Fruit fly (Drosophila melanogaster) ovary, adult (tissue): ENCODE results near the gene CG12106.

ENCODE experiments used
- CG17801 ChIP-seq: fragments of 200-800 bp; optimal IDR thresholded peaks from 2 replicates; lab custom pipeline; 2019; ENCODE audit warnings: missing biosample characterization, mild to moderate bottlenecking, missing genetic modification characterization, moderate library complexity; ENCODE audit not compliant: partially characterized antibody

The CG12106 gene

dm6 chrX:9193604-9194003 is at the start of gene CG12106:
Gene CG12106 (plus strand): TSS chrX:9193898.
- TF ChIP-seq CG17801, result peak; percentile 70

- peak; percentile 26 for TF ChIP-seq CG17801
Measured at dm6 chrX:9148989-9149522, 44.6 kb upstream of the CG12106 start, which contains the start of the genes fh and Bap111. Gene fh (minus strand): TSS chrX:9149071. Gene Bap111 (plus strand): TSS chrX:9149309.

- peak; percentile 91 for TF ChIP-seq CG17801
Measured at dm6 chrX:9152127-9152598, 41.5 kb upstream of the CG12106 start.

DNA sequence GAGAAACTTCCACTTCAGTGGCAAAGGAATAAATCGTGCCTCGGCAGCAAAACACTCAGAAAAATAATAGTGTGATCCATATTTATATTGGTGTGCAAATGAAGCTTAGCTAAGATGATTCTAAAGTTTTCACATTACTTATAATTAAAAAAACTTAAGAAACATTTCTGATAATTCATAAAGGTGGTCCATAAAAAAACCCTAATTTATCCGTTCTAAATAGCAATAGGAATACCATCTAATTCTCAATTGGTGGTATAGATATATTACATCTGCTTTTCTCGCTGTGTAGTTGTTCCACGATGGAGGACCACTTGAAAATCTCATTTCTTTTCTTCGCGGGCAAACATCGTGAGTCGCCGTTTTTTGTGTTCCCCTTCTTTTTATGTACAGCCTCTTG is 38.6 kb upstream of the CG12106 start:
- TF ChIP-seq CG17801, result peak; percentile 8

- TF ChIP-seq CG17801, result peak; percentile 78
Measured at dm6 chrX:9155715-9156387, 37.8 kb upstream of the CG12106 start.

DNA sequence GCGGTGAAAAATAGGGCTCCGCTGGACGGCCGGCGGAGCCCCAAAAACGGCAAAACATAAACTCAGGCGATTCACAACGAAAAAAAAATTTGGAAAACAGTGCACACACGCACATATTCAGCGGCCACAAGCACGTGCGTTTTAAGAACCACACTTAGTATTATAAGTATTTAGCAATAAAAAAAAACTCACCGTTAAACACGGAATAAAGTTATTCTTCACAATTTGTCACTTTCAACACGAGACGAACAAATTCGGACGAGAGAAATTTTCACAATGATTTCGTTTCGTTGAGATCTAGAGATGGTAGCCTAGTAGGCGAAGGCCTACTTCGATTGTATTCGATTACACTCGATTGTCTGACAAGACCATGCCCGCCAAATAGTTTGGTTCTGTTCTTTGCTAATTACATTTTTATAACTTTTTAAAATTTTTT is 37.3 kb upstream of the CG12106 start, which contains the start of gene His3.3B:
Gene His3.3B (minus strand): TSS at position 282 of the 436 bp plus-strand sequence.
- TF ChIP-seq CG17801, result no peak

- TF ChIP-seq CG17801, result no peak
Measured at dm6 chrX:9158366-9158765, 35.3 kb upstream of the CG12106 start, which contains the start of the genes Ost48 and Dlip1. Gene Ost48 (minus strand): TSS chrX:9158515. Gene Dlip1 (plus strand): TSS chrX:9158622.

dm6 chrX:9159736-9160135 is 34.0 kb upstream of the CG12106 start, which contains the start of gene NdufA3:
Gene NdufA3 (minus strand): TSS chrX:9160052.
- peak; percentile 41 for TF ChIP-seq CG17801

- TF ChIP-seq CG17801, result no peak
Measured at dm6 chrX:9161912-9162311, 31.8 kb upstream of the CG12106 start, which contains the start of the genes Zpr1 and CG44532. Gene Zpr1 (minus strand): TSS chrX:9162090. Gene CG44532 (plus strand): TSS chrX:9162092.

- TF ChIP-seq CG17801, result peak; percentile 74
Measured at dm6 chrX:9163110-9163509, 30.6 kb upstream of the CG12106 start, which contains the start of gene mei-P26. Gene mei-P26 (plus strand): TSS chrX:9163255.

DNA sequence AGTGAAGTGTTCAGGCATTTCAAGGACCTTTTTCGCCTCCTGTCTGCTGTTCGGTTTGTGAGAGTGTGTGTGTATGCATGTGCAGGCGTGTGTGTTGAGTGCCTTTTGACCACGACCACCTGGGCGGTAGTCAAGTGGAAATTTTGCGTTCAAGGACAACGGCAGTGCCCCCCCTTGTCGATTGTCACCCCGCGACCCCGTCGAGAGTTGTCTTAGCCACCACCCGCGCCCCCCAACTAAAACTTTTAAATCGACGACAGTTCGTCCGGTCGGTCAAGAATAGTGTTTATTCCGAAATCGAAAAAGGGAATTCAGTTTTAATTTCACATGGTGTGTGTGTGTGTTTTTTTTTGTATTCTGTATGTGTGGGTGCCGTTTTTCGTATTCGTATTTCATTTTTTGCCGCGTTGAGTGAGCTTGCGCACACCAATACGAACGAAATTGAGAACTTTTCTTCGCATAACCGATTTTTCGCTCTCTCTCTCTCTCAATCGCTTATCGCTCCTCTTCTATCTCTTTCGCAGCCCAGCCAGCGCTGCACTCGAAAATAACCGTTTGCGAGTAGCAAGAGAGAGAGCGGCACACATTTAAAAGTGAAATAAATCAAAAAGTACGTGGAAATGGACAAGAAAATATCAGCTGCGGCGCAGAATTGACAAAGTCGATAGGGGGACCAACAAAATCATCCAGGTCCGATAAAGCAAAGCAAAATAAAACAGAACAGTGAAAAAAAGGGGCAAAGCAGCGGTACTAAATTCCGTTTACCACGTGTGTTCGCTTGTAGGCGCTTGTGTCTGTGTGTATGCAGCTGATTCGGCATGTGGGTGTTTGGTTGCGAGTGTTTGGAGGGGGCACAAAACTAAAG is 29.8 kb upstream of the CG12106 start:
- peak; percentile 67 for TF ChIP-seq CG17801

- no peak for TF ChIP-seq CG17801
Measured at dm6 chrX:9164510-9165506, 28.9 kb upstream of the CG12106 start.

dm6 chrX:9168273-9168672 is 25.4 kb upstream of the CG12106 start:
- TF ChIP-seq CG17801, result no peak

- TF ChIP-seq CG17801, result no peak
Measured at dm6 chrX:9187429-9187828, 6.3 kb upstream of the CG12106 start.

DNA sequence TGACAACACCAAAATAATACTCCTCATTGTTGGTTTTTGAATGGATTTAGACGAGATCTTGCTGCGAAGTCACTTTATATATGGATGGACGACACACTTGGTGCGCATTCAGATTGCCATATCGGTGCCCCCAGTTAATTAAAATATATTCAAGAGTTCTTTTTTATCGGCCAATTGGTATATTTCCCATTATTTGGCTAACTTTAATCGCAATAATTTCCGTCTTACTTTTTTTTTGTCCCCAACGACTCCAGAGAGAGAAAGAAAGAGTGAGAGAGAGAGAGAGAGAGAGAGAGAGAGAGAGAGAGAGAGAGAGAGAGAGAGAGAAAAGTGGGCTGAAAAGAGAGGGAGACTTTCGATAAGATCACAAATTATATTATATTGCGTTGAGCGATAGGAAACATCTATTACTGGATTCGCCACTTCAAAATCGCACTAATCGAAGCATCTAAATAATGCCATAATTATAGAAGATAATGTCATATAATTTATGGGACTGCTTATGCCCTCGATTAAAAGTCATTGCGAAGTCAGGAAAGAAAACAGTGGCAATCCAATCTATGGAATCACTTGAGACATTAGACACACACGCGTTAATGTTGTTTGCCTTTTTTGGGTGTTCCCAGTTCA is 3.0 kb upstream of the CG12106 start, which contains the start of gene CG12115:
Gene CG12115 (minus strand): TSS at position 51 of the 630 bp plus-strand sequence.
- TF ChIP-seq CG17801, result no peak
